Fruit fly (Drosophila melanogaster) whole organism, embryonic: Measurements from ENCODE around the gene CG32983.

Experiments
- Asciz ChIP-seq: fragments of 200-800 bp; sonication (Bioruptor generic); optimal IDR thresholded peaks from 2 replicates; lab custom pipeline; 2017; ENCODE audit warnings: missing biosample characterization, mild to moderate bottlenecking, missing genetic modification characterization, missing genetic modification reagents
- BEAF-32 ChIP-seq: fragments of 200-800 bp; sonication (Bioruptor generic); optimal IDR thresholded peaks from 3 replicates; lab custom pipeline; 2017; ENCODE audit warnings: missing biosample characterization, missing genetic modification characterization, mild to moderate bottlenecking, moderate library complexity, missing genetic modification reagents
- CG1024 ChIP-seq: fragments of 200-800 bp; sonication (Bioruptor generic); IDR thresholded peaks from 2 replicates; pipeline ENCODE4 v1.3.6; 2022; ENCODE audit warnings: missing biosample characterization, missing genetic modification characterization
- CG10565 ChIP-seq: fragments of 200-800 bp; sonication (Bioruptor generic); optimal IDR thresholded peaks from 3 replicates; lab custom pipeline; 2016; ENCODE audit warnings: missing biosample characterization, mild to moderate bottlenecking, missing genetic modification characterization
- CG10959 ChIP-seq: fragments of 200-800 bp; sonication (Bioruptor generic); IDR thresholded peaks from 2 replicates; pipeline ENCODE4 v1.3.6; 2022; ENCODE audit warnings: missing biosample characterization, missing genetic modification characterization
- CG11398 ChIP-seq: fragments of 200-800 bp; sonication (Bioruptor generic); optimal IDR thresholded peaks from 2 replicates; lab custom pipeline; 2016; ENCODE audit warnings: missing biosample characterization, missing genetic modification characterization
- CG11560 ChIP-seq: fragments of 200-800 bp; sonication (Bioruptor generic); IDR thresholded peaks from 3 replicates; pipeline ENCODE4 v1.3.6; 2022; ENCODE audit warnings: missing biosample characterization, missing genetic modification characterization
- CG12942 ChIP-seq: fragments of 200-800 bp; sonication (Bioruptor generic); optimal IDR thresholded peaks from 3 replicates; lab custom pipeline; 2016; ENCODE audit warnings: missing biosample characterization, missing genetic modification characterization
- CG13775 ChIP-seq: fragments of 200-800 bp; sonication (Bioruptor generic); optimal IDR thresholded peaks from 3 replicates; lab custom pipeline; 2017; ENCODE audit warnings: missing biosample characterization, mild to moderate bottlenecking, missing genetic modification characterization
- CG14014 ChIP-seq: fragments of 200-800 bp; sonication (Bioruptor generic); IDR thresholded peaks from 2 replicates; pipeline ENCODE4 v1.3.6; 2022; ENCODE audit warnings: missing biosample characterization, missing genetic modification characterization
- CG14050 ChIP-seq: fragments of 200-800 bp; sonication (Bioruptor generic); IDR thresholded peaks from 3 replicates; pipeline ENCODE4 v1.3.6; 2022; ENCODE audit warnings: missing biosample characterization, missing genetic modification characterization
- CG15514 ChIP-seq: fragments of 200-800 bp; sonication (Bioruptor generic); optimal IDR thresholded peaks from 3 replicates; lab custom pipeline; 2017; ENCODE audit warnings: missing biosample characterization, missing genetic modification characterization, mild to moderate bottlenecking, moderate library complexity, missing genetic modification reagents
- CG15601 ChIP-seq: fragments of 200-800 bp; sonication (Bioruptor generic); optimal IDR thresholded peaks from 3 replicates; lab custom pipeline; 2019; ENCODE audit warnings: missing biosample characterization, mild to moderate bottlenecking, missing genetic modification characterization, moderate library complexity
- CG17361 ChIP-seq: fragments of 200-800 bp; sonication (Bioruptor generic); IDR thresholded peaks from 3 replicates; pipeline ENCODE4 v1.3.6; 2022; ENCODE audit warnings: missing biosample characterization, missing genetic modification characterization
- CG17829 ChIP-seq: fragments of 200-800 bp; optimal IDR thresholded peaks from 2 replicates; lab custom pipeline; 2019; ENCODE audit warnings: missing biosample characterization, mild to moderate bottlenecking, missing genetic modification characterization, moderate library complexity
- CG17912 ChIP-seq: fragments of 200-800 bp; sonication (Bioruptor generic); optimal IDR thresholded peaks from 2 replicates; lab custom pipeline; 2018; ENCODE audit warnings: missing biosample characterization, mild to moderate bottlenecking, missing genetic modification characterization
- CG1832 ChIP-seq: fragments of 200-800 bp; sonication (Bioruptor generic); optimal IDR thresholded peaks from 2 replicates; lab custom pipeline; 2017; ENCODE audit warnings: missing biosample characterization, mild to moderate bottlenecking, missing genetic modification characterization, inconsistent platforms
- CG5953 ChIP-seq: fragments of 200-800 bp; sonication (Bioruptor generic); IDR thresholded peaks from 2 replicates; pipeline ENCODE4 v1.3.6; 2022; ENCODE audit warnings: missing biosample characterization, missing genetic modification characterization
- CG6654 ChIP-seq: fragments of 200-800 bp; sonication (Bioruptor generic); optimal IDR thresholded peaks from 2 replicates; lab custom pipeline; 2017; ENCODE audit warnings: missing biosample characterization, mild to moderate bottlenecking, missing genetic modification characterization
- CG6683 ChIP-seq: fragments of 200-800 bp; sonication (Bioruptor generic); optimal IDR thresholded peaks from 2 replicates; lab custom pipeline; 2017; ENCODE audit warnings: missing biosample characterization, mild to moderate bottlenecking, missing genetic modification characterization, missing genetic modification reagents
- CG6813 ChIP-seq: fragments of 200-800 bp; sonication (Bioruptor generic); optimal IDR thresholded peaks from 2 replicates; lab custom pipeline; 2017; ENCODE audit warnings: missing biosample characterization, missing genetic modification characterization, mild to moderate bottlenecking, moderate library complexity, missing genetic modification reagents
- CG7271 ChIP-seq: fragments of 200-800 bp; sonication (Bioruptor generic); optimal IDR thresholded peaks from 2 replicates; lab custom pipeline; 2018; ENCODE audit warnings: missing biosample characterization, mild to moderate bottlenecking, missing genetic modification characterization, moderate library complexity
- CG7357 ChIP-seq: fragments of 200-800 bp; sonication (Bioruptor generic); IDR thresholded peaks from 3 replicates; pipeline ENCODE4 v1.3.6; 2022; ENCODE audit warnings: missing biosample characterization, missing genetic modification characterization
- CG7928 ChIP-seq: fragments of 200-800 bp; sonication (Bioruptor generic); optimal IDR thresholded peaks from 2 replicates; lab custom pipeline; 2017; ENCODE audit warnings: missing biosample characterization, mild to moderate bottlenecking, missing genetic modification characterization
- CG9215 ChIP-seq: fragments of 200-800 bp; sonication (Bioruptor generic); IDR thresholded peaks from 2 replicates; pipeline ENCODE4 v1.3.6; 2022; ENCODE audit warnings: missing biosample characterization, missing genetic modification characterization
- D19A ChIP-seq: fragments of 200-800 bp; optimal IDR thresholded peaks from 3 replicates; lab custom pipeline; 2019; ENCODE audit warnings: missing biosample characterization, mild to moderate bottlenecking, missing genetic modification characterization, moderate library complexity
- Dp ChIP-seq: fragments of 200-800 bp; sonication (Bioruptor generic); optimal IDR thresholded peaks from 2 replicates; lab custom pipeline; 2018; ENCODE audit warnings: missing biosample characterization, mild to moderate bottlenecking, missing genetic modification characterization, moderate library complexity
- E2f1 ChIP-seq: fragments of 200-800 bp; sonication (Bioruptor generic); IDR thresholded peaks from 2 replicates; pipeline ENCODE4 v1.3.6; 2022; ENCODE audit warnings: missing biosample characterization, missing genetic modification characterization
- E2f2 ChIP-seq: fragments of 200-800 bp; sonication (Bioruptor generic); IDR thresholded peaks from 2 replicates; pipeline ENCODE4 v1.3.6; 2022; ENCODE audit warnings: missing biosample characterization, missing genetic modification characterization
- Mad ChIP-seq: fragments of 200-800 bp; sonication (Bioruptor generic); optimal IDR thresholded peaks from 2 replicates; lab custom pipeline; 2016; ENCODE audit warnings: missing biosample characterization, missing genetic modification characterization
- Rx ChIP-seq: fragments of 200-800 bp; sonication (Bioruptor generic); IDR thresholded peaks from 2 replicates; pipeline ENCODE4 v1.3.6; 2022; ENCODE audit warnings: missing biosample characterization, missing genetic modification characterization
- Trl ChIP-seq, 3 experiments: fragments of >200 bp in 2 of 3; fragments of 200-800 bp in 1 of 3; sonication (Bioruptor generic) in 1 of 3; optimal IDR thresholded peaks; 2 replicates in 1 of 3; 3 replicates in 2 of 3; lab custom pipeline; 2016 to 2017; ENCODE audit warnings: missing biosample characterization in 1 of 3, missing genetic modification characterization in 1 of 3
- ara ChIP-seq: fragments of 200-800 bp; sonication (Bioruptor generic); IDR thresholded peaks from 2 replicates; pipeline ENCODE4 v1.3.6; 2022; ENCODE audit warnings: missing biosample characterization, missing genetic modification characterization
- caup ChIP-seq: fragments of 200-800 bp; sonication (Bioruptor generic); optimal IDR thresholded peaks from 3 replicates; lab custom pipeline; 2017; ENCODE audit warnings: missing biosample characterization, mild to moderate bottlenecking, missing genetic modification characterization, moderate library complexity; ENCODE audit not compliant: severe bottlenecking
- crc ChIP-seq: fragments of 200-800 bp; sonication (Bioruptor generic); optimal IDR thresholded peaks from 2 replicates; lab custom pipeline; 2016; ENCODE audit warnings: missing biosample characterization, missing genetic modification characterization
- eve ChIP-seq, 2 experiments: fragments of >200 bp; optimal IDR thresholded peaks; 2 replicates each; lab custom pipeline; 2017; ENCODE audit warnings: missing biosample characterization in 2 of 2, missing genetic modification characterization in 2 of 2
- fd102C ChIP-seq: fragments of 200-800 bp; sonication (Bioruptor generic); optimal IDR thresholded peaks from 2 replicates; lab custom pipeline; 2018; ENCODE audit warnings: missing biosample characterization, mild to moderate bottlenecking, missing genetic modification characterization, moderate library complexity
- gfzf ChIP-seq: fragments of 200-800 bp; sonication (Bioruptor generic); optimal IDR thresholded peaks from 2 replicates; lab custom pipeline; 2016; ENCODE audit warnings: missing biosample characterization, mild to moderate bottlenecking, missing genetic modification characterization, moderate library complexity
- gro ChIP-seq: fragments of 200-800 bp; sonication (Bioruptor generic); optimal IDR thresholded peaks from 2 replicates; lab custom pipeline; 2016; ENCODE audit warnings: missing biosample characterization, missing genetic modification characterization
- hbn ChIP-seq: fragments of 200-800 bp; sonication (Bioruptor generic); IDR thresholded peaks from 2 replicates; pipeline ENCODE4 v1.3.6; 2022; ENCODE audit warnings: missing biosample characterization, missing genetic modification characterization; ENCODE audit not compliant: partially characterized antibody
- jing ChIP-seq: fragments of 200-800 bp; sonication (Bioruptor generic); optimal IDR thresholded peaks from 2 replicates; lab custom pipeline; 2018; ENCODE audit warnings: missing biosample characterization, mild to moderate bottlenecking, missing genetic modification characterization
- maf-S ChIP-seq: fragments of 200-800 bp; sonication (Bioruptor generic); optimal IDR thresholded peaks from 2 replicates; lab custom pipeline; 2016; ENCODE audit warnings: missing biosample characterization, missing genetic modification characterization
- nerfin-2 ChIP-seq: fragments of 200-800 bp; sonication (Bioruptor generic); IDR thresholded peaks from 2 replicates; pipeline ENCODE4 v1.3.6; 2022; ENCODE audit warnings: missing biosample characterization, missing genetic modification characterization; ENCODE audit not compliant: partially characterized antibody
- otp ChIP-seq: fragments of 200-800 bp; sonication (Bioruptor generic); IDR thresholded peaks from 3 replicates; pipeline ENCODE4, ENCODE4 v1.3.6; 2022; ENCODE audit warnings: missing biosample characterization, missing genetic modification characterization
- phol ChIP-seq: fragments of 200-800 bp; sonication (Bioruptor generic); optimal IDR thresholded peaks from 3 replicates; lab custom pipeline; 2018; ENCODE audit warnings: missing biosample characterization, mild to moderate bottlenecking, missing genetic modification characterization, moderate library complexity
- ranshi ChIP-seq: fragments of 200-800 bp; sonication (Bioruptor generic); IDR thresholded peaks from 2 replicates; pipeline ENCODE4 v1.3.6; 2022; ENCODE audit warnings: missing biosample characterization, missing genetic modification characterization
- repo ChIP-seq: fragments of 200-800 bp; sonication (Bioruptor generic); optimal IDR thresholded peaks from 2 replicates; lab custom pipeline; 2016; ENCODE audit warnings: missing biosample characterization, missing genetic modification characterization
- stwl ChIP-seq: fragments of 200-800 bp; sonication (Bioruptor generic); optimal IDR thresholded peaks from 3 replicates; lab custom pipeline; 2018; ENCODE audit warnings: missing biosample characterization, mild to moderate bottlenecking, missing genetic modification characterization, moderate library complexity
- ttk ChIP-seq: fragments of 200-800 bp; sonication (Bioruptor generic); IDR thresholded peaks from 2 replicates; pipeline ENCODE4 v2.1.2; 2022; ENCODE audit warnings: missing biosample characterization, missing genetic modification characterization
- tup ChIP-seq: fragments of 200-800 bp; sonication (Bioruptor generic); optimal IDR thresholded peaks from 2 replicates; lab custom pipeline; 2016; ENCODE audit warnings: missing biosample characterization, mild to moderate bottlenecking, missing genetic modification characterization, moderate library complexity
- zen ChIP-seq: fragments of 200-800 bp; sonication (Bioruptor generic); optimal IDR thresholded peaks from 3 replicates; lab custom pipeline; 2018; ENCODE audit warnings: missing biosample characterization, mild to moderate bottlenecking, missing genetic modification characterization, moderate library complexity

The CG32983 gene

DNA sequence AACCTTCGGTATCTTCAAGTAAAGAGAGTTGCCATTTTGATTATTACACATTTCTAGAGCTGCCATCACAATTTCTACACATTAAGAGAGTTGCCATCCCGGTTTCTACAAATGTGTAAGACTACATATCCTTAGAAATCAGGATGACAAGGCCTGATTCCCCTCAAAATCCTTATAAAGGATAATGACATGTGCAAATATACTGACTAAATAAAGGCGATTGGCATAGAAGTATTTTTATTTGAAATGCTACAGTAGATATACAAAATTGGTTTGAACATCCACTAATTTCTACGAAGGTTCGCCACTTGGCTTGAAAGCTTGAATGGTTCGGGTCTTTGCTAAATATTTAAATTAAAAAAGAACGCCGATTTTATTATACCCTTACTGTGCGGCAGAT lies 23.1 kb downstream of the CG32983 start (continued):
- TF ChIP-seq CG15601 (tag; lab: Kevin White, UChicago) (peak; percentile 26), CG11560 (tag; lab: Robert Waterston, UW) (no peak), maf-S (no peak), CG5953 (GFP tag; lab: Robert Waterston, UW) (no peak), CG6683 (GFP tag; lab: Kevin White, UChicago) (no peak), Dp (GFP tag; lab: Kevin White, UChicago) (peak; percentile 65), CG7357 (GFP tag; lab: Robert Waterston, UW) (no peak), ttk (GFP tag; lab: Robert Waterston, UW) (no peak), Trl (optimal IDR thresholded peaks at IDR 0.05; lab: Kevin White, UChicago) (peak in 1 of 2 experiments; percentile 4), Trl (GFP tag; optimal IDR thresholded peaks at IDR 0.05; lab: Kevin White, UChicago) (no peak), CG17912 (no peak), CG12942 (GFP tag; lab: Kevin White, UChicago) (no peak), otp (no peak), caup (no peak), fd102C (GFP tag; lab: Kevin White, UChicago) (no peak), Rx (GFP tag; lab: Robert Waterston, UW) (no peak), CG11398 (GFP tag; lab: Kevin White, UChicago) (no peak), CG6813 (GFP tag; lab: Kevin White, UChicago) (no peak), CG13775 (GFP tag; lab: Kevin White, UChicago) (no peak), Mad (GFP tag; lab: Kevin White, UChicago) (no peak), CG14050 (no peak), gfzf (GFP tag; lab: Kevin White, UChicago) (peak; percentile 51), CG10565 (GFP tag; lab: Kevin White, UChicago) (no peak), nerfin-2 (GFP tag; lab: Robert Waterston, UW) (no peak), CG17361 (GFP tag; lab: Robert Waterston, UW) (peak; percentile 21; the same call in 1 of the 3 replicates), E2f1 (GFP tag; lab: Robert Waterston, UW) (no peak), CG1024 (no peak), phol (tag; lab: Kevin White, UChicago) (peak; percentile 52), ara (GFP tag; lab: Robert Waterston, UW) (no peak), crc (GFP tag; lab: Kevin White, UChicago) (no peak), CG14014 (GFP tag; lab: Robert Waterston, UW) (no peak), D19A (tag; lab: Kevin White, UChicago) (peak; percentile 99), eve (GFP tag; optimal IDR thresholded peaks at IDR 0.05; lab: Kevin White, UChicago) (no peak), E2f2 (GFP tag; lab: Robert Waterston, UW) (peak; percentile 78), zen (tag; lab: Kevin White, UChicago) (peak; percentile 18), CG1832 (GFP tag; lab: Kevin White, UChicago) (no peak), hbn (GFP tag; lab: Robert Waterston, UW) (no peak), tup (GFP tag; lab: Kevin White, UChicago) (no peak), BEAF-32 (GFP tag; lab: Kevin White, UChicago) (peak; percentile 21), CG7271 (tag; lab: Kevin White, UChicago) (no peak), CG6654 (GFP tag; lab: Kevin White, UChicago) (no peak), Asciz (GFP tag; lab: Kevin White, UChicago) (no peak), CG15514 (no peak), stwl (peak; percentile 43), CG7928 (GFP tag; lab: Kevin White, UChicago) (no peak), gro (peak; percentile 63), CG9215 (no peak), CG10959 (GFP tag; lab: Robert Waterston, UW) (no peak), ranshi (no peak), CG17829 (tag; lab: Kevin White, UChicago) (peak; percentile 28), jing (GFP tag; lab: Kevin White, UChicago) (no peak), repo (no peak)
